Worm (Caenorhabditis elegans) whole organism, early embryonic: ENCODE data around the gene rrsr-1.

Experiments
- aly-1 ChIP-seq: sonication (generic microtip); optimal IDR thresholded peaks from 2 replicates; lab custom pipeline; 2016; ENCODE audit warnings: missing genetic modification characterization, missing compliant biosample characterization
- ama-1 ChIP-seq: fragments of 150-350 bp; optimal IDR thresholded peaks from 2 replicates; lab custom pipeline; 2014
- ceh-13 ChIP-seq: fragments of 200-800 bp; sonication (Bioruptor generic); optimal IDR thresholded peaks from 2 replicates; lab custom pipeline; 2018; ENCODE audit warnings: mild to moderate bottlenecking, missing genetic modification characterization, missing compliant biosample characterization
- ets-7 ChIP-seq: sonication (generic microtip); optimal IDR thresholded peaks from 2 replicates; lab custom pipeline; 2016; ENCODE audit warnings: missing genotype, missing genetic modification characterization, missing compliant biosample characterization
- hmbx-1 ChIP-seq: sonication (generic microtip); optimal IDR thresholded peaks from 2 replicates; lab custom pipeline; 2016; ENCODE audit warnings: mild to moderate bottlenecking, missing genetic modification characterization, missing compliant biosample characterization
- hmg-4 ChIP-seq: fragments of 200-800 bp; sonication (Bioruptor generic); optimal IDR thresholded peaks from 2 replicates; lab custom pipeline; 2018; ENCODE audit warnings: mild to moderate bottlenecking, missing genetic modification characterization, missing compliant biosample characterization
- pes-1 ChIP-seq: fragments of 200-800 bp; sonication (Bioruptor generic); IDR thresholded peaks from 2 replicates; pipeline ENCODE4 v1.3.6; 2022; ENCODE audit warnings: missing genetic modification reagents, missing genetic modification characterization, missing compliant biosample characterization
- scrt-1 ChIP-seq: fragments of 200-800 bp; sonication (Bioruptor generic); IDR thresholded peaks from 2 replicates; pipeline ENCODE4 v1.3.6; 2022; ENCODE audit warnings: missing genetic modification characterization, missing compliant biosample characterization
- sea-1 ChIP-seq: fragments of 200-800 bp; sonication (Bioruptor generic); conservative IDR thresholded peaks from 2 replicates; pipeline ENCODE4 v1.3.6; 2022; ENCODE audit warnings: missing genetic modification characterization, missing compliant biosample characterization
- tra-4 ChIP-seq: sonication (generic microtip); optimal IDR thresholded peaks from 2 replicates; lab custom pipeline; 2017; ENCODE audit warnings: missing genetic modification characterization, missing compliant biosample characterization

DNA sequence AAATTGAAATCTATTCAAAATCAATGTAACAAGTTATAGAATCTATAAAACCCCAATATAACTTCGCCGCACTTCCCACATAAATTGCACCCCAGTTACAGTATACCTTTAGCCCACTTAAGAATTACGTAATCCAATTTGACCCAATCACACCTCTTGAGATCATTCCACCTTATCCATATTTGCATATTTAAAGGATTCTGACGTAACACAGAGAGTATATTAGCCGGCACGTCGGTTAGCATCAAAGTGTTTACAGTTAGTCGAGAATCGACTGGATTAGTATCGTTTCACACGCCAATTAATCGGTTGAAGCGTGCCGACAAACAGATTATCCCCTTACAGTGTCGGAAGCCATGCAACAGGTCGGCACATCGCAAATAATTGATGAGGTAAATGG is 8.8 kb upstream of the rrsr-1 start:
- TF ChIP-seq hmbx-1 (tag; lab: Kevin White, UChicago): no peak
- no peak for TF ChIP-seq scrt-1
- TF ChIP-seq aly-1: no peak
- no peak for TF ChIP-seq ama-1 (lab: Kevin White, UChicago)
- no peak for TF ChIP-seq pes-1 (GFP tag; lab: Robert Waterston, UW)
- TF ChIP-seq hmg-4 (GFP tag; lab: Kevin White, UChicago): no peak
- no peak for TF ChIP-seq ets-7 (tag; lab: Kevin White, UChicago)
- no peak for TF ChIP-seq sea-1
- TF ChIP-seq tra-4 (tag; lab: Kevin White, UChicago): no peak
- no peak for TF ChIP-seq ceh-13
